Fruit fly (Drosophila melanogaster) whole organism, embryonic: ENCODE results near the gene ovm.

ENCODE experiments used
- ATbp ChIP-seq: fragments of 200-800 bp; sonication (Bioruptor generic); optimal IDR thresholded peaks from 2 replicates; lab custom pipeline; 2017; ENCODE audit warnings: missing biosample characterization, mild to moderate bottlenecking, missing genetic modification characterization, missing genetic modification reagents
- Adf1 ChIP-seq: fragments of 200-800 bp; sonication (Bioruptor generic); IDR thresholded peaks from 2 replicates; pipeline ENCODE4 v1.3.6; 2022; ENCODE audit warnings: missing biosample characterization, missing genetic modification characterization
- B-H2 ChIP-seq: fragments of 200-800 bp; sonication (Bioruptor generic); optimal IDR thresholded peaks from 2 replicates; lab custom pipeline; 2018; ENCODE audit warnings: missing biosample characterization, mild to moderate bottlenecking, missing genetic modification characterization
- Bdp1 ChIP-seq: fragments of 200-800 bp; sonication (Bioruptor generic); optimal IDR thresholded peaks from 3 replicates; lab custom pipeline; 2016; ENCODE audit warnings: missing biosample characterization, missing genetic modification characterization
- Blimp-1 ChIP-seq: fragments of 200-800 bp; sonication (Bioruptor generic); optimal IDR thresholded peaks from 3 replicates; lab custom pipeline; 2018; ENCODE audit warnings: missing biosample characterization, missing genetic modification characterization, mild to moderate bottlenecking, moderate library complexity, missing genetic modification reagents
- CG10543 ChIP-seq: fragments of 200-800 bp; sonication (Bioruptor generic); optimal IDR thresholded peaks from 3 replicates; lab custom pipeline; 2017; ENCODE audit warnings: missing biosample characterization, mild to moderate bottlenecking, missing genetic modification characterization, moderate library complexity
- CG11695 ChIP-seq: fragments of 200-800 bp; sonication (Bioruptor generic); IDR thresholded peaks from 3 replicates; pipeline ENCODE4 v1.3.6; 2022; ENCODE audit warnings: missing biosample characterization, missing genetic modification characterization
- CG12942 ChIP-seq: fragments of 200-800 bp; sonication (Bioruptor generic); optimal IDR thresholded peaks from 3 replicates; lab custom pipeline; 2016; ENCODE audit warnings: missing biosample characterization, missing genetic modification characterization
- CG13424 ChIP-seq: fragments of 200-800 bp; sonication (Bioruptor generic); optimal IDR thresholded peaks from 2 replicates; lab custom pipeline; 2019; ENCODE audit warnings: missing biosample characterization, mild to moderate bottlenecking, missing genetic modification characterization, moderate library complexity
- CG13894 ChIP-seq: fragments of 200-800 bp; sonication (Bioruptor generic); optimal IDR thresholded peaks from 3 replicates; lab custom pipeline; 2018; ENCODE audit warnings: missing biosample characterization, mild to moderate bottlenecking, missing genetic modification characterization, moderate library complexity
- CG14710 ChIP-seq: fragments of 200-800 bp; sonication (Bioruptor generic); optimal IDR thresholded peaks from 3 replicates; lab custom pipeline; 2019; ENCODE audit warnings: missing biosample characterization, mild to moderate bottlenecking, missing genetic modification characterization, moderate library complexity
- CG1602 ChIP-seq: fragments of 200-800 bp; sonication (Bioruptor generic); optimal IDR thresholded peaks from 3 replicates; lab custom pipeline; 2016; ENCODE audit warnings: missing biosample characterization, missing genetic modification characterization
- CG17328 ChIP-seq: fragments of 200-800 bp; sonication (Bioruptor generic); IDR thresholded peaks from 2 replicates; pipeline ENCODE4 v1.3.6; 2022; ENCODE audit warnings: missing biosample characterization, missing genetic modification characterization
- CG18476 ChIP-seq: fragments of 200-800 bp; sonication (Bioruptor generic); optimal IDR thresholded peaks from 2 replicates; lab custom pipeline; 2016; ENCODE audit warnings: missing biosample characterization, mild to moderate bottlenecking, missing genetic modification characterization
- CG2889 ChIP-seq: fragments of 200-800 bp; sonication (Bioruptor generic); IDR thresholded peaks from 3 replicates; pipeline ENCODE4 v1.3.6; 2022; ENCODE audit warnings: missing biosample characterization, missing genetic modification characterization
- CG43689 ChIP-seq: fragments of 200-800 bp; sonication (Bioruptor generic); IDR thresholded peaks from 2 replicates; pipeline ENCODE4 v1.3.6; 2022; ENCODE audit warnings: missing biosample characterization, missing genetic modification characterization
- CG4617 ChIP-seq: fragments of 200-800 bp; sonication (Bioruptor generic); optimal IDR thresholded peaks from 3 replicates; lab custom pipeline; 2016; ENCODE audit warnings: missing biosample characterization, missing genetic modification characterization, borderline replicate concordance
- CG4854 ChIP-seq: fragments of 200-800 bp; sonication (Bioruptor generic); optimal IDR thresholded peaks from 2 replicates; lab custom pipeline; 2016; ENCODE audit warnings: missing biosample characterization, missing genetic modification characterization, inconsistent platforms
- CG6854 ChIP-seq: fragments of 200-800 bp; sonication (Bioruptor generic); optimal IDR thresholded peaks from 3 replicates; lab custom pipeline; 2017; ENCODE audit warnings: missing biosample characterization, mild to moderate bottlenecking, missing genetic modification characterization
- CG8765 ChIP-seq: fragments of 200-800 bp; sonication (Bioruptor generic); IDR thresholded peaks from 2 replicates; pipeline ENCODE4 v1.3.6; 2022; ENCODE audit warnings: missing biosample characterization, missing genetic modification characterization
- CG8944 ChIP-seq: fragments of 200-800 bp; sonication (Bioruptor generic); optimal IDR thresholded peaks from 3 replicates; lab custom pipeline; 2016; ENCODE audit warnings: missing biosample characterization, missing genetic modification characterization
- Chrac-16 ChIP-seq: fragments of 200-800 bp; sonication (Bioruptor generic); optimal IDR thresholded peaks from 3 replicates; lab custom pipeline; 2016; ENCODE audit warnings: missing biosample characterization, missing genetic modification characterization
- Dad ChIP-seq: fragments of 200-800 bp; sonication (Bioruptor generic); optimal IDR thresholded peaks from 3 replicates; lab custom pipeline; 2016; ENCODE audit warnings: missing biosample characterization, missing genetic modification characterization
- Dip2 ChIP-seq: fragments of 200-800 bp; sonication (Bioruptor generic); IDR thresholded peaks from 2 replicates; pipeline ENCODE4 v1.3.6; 2022; ENCODE audit warnings: missing biosample characterization, missing genetic modification characterization
- Dip3 ChIP-seq: fragments of 200-800 bp; sonication (Bioruptor generic); optimal IDR thresholded peaks from 3 replicates; lab custom pipeline; 2016; ENCODE audit warnings: missing biosample characterization, missing genetic modification characterization
- Drgx ChIP-seq: fragments of 200-800 bp; sonication (Bioruptor generic); IDR thresholded peaks from 2 replicates; pipeline ENCODE4 v1.3.6; 2022; ENCODE audit warnings: missing biosample characterization, missing genetic modification characterization
- HLHmδ ChIP-seq: fragments of 200-800 bp; sonication (Bioruptor generic); optimal IDR thresholded peaks from 2 replicates; lab custom pipeline; 2018; ENCODE audit warnings: missing biosample characterization, mild to moderate bottlenecking, missing genetic modification characterization, moderate library complexity
- Hand ChIP-seq: fragments of 200-800 bp; sonication (Bioruptor generic); optimal IDR thresholded peaks from 2 replicates; lab custom pipeline; 2017; ENCODE audit warnings: mild to moderate bottlenecking, missing biosample characterization, missing genetic modification reagents, missing genetic modification characterization
- Hr51 ChIP-seq, 2 experiments: fragments of 200-800 bp; sonication (Bioruptor generic); optimal IDR thresholded peaks; 2 replicates in 1 of 2; 3 replicates in 1 of 2; lab custom pipeline; 2016 to 2018; ENCODE audit warnings: missing biosample characterization in 2 of 2, missing genetic modification characterization in 2 of 2, mild to moderate bottlenecking in 1 of 2, moderate library complexity in 1 of 2
- Myb ChIP-seq: fragments of 200-800 bp; sonication (Bioruptor generic); optimal IDR thresholded peaks from 2 replicates; lab custom pipeline; 2016; ENCODE audit warnings: missing biosample characterization, missing genetic modification characterization
- Poxn ChIP-seq: fragments of 200-800 bp; sonication (Bioruptor generic); IDR thresholded peaks from 2 replicates; pipeline ENCODE4 v1.3.6; 2022; ENCODE audit warnings: missing biosample characterization, missing genetic modification characterization
- Side ChIP-seq: fragments of 200-800 bp; sonication (Bioruptor generic); optimal IDR thresholded peaks from 2 replicates; lab custom pipeline; 2016; ENCODE audit warnings: missing biosample characterization, missing genetic modification characterization
- al ChIP-seq: fragments of 200-800 bp; sonication (Bioruptor generic); IDR thresholded peaks from 2 replicates; pipeline ENCODE4 v1.3.6; 2022; ENCODE audit warnings: missing biosample characterization, missing genetic modification characterization
- chm ChIP-seq: fragments of 200-800 bp; sonication (Bioruptor generic); IDR thresholded peaks from 2 replicates; pipeline ENCODE4 v1.3.6; 2022; ENCODE audit warnings: missing biosample characterization, missing genetic modification characterization
- ewg ChIP-seq: fragments of 200-800 bp; sonication (Bioruptor generic); optimal IDR thresholded peaks from 3 replicates; lab custom pipeline; 2017; ENCODE audit warnings: mild to moderate bottlenecking, missing biosample characterization, missing genetic modification reagents, missing genetic modification characterization
- fd3F ChIP-seq: fragments of 200-800 bp; sonication (Bioruptor generic); optimal IDR thresholded peaks from 2 replicates; lab custom pipeline; 2018; ENCODE audit warnings: missing biosample characterization, mild to moderate bottlenecking, missing genetic modification characterization, moderate library complexity
- gce ChIP-seq: fragments of 200-800 bp; sonication (Bioruptor generic); IDR thresholded peaks from 3 replicates; pipeline ENCODE4 v1.3.6; 2022; ENCODE audit warnings: missing biosample characterization, missing genetic modification characterization
- gfzf ChIP-seq: fragments of 200-800 bp; sonication (Bioruptor generic); optimal IDR thresholded peaks from 2 replicates; lab custom pipeline; 2016; ENCODE audit warnings: missing biosample characterization, mild to moderate bottlenecking, missing genetic modification characterization, moderate library complexity
- grn ChIP-seq: fragments of 200-800 bp; sonication (Bioruptor generic); optimal IDR thresholded peaks from 3 replicates; lab custom pipeline; 2017; ENCODE audit warnings: missing biosample characterization, missing genetic modification characterization
- jumu ChIP-seq: fragments of 200-800 bp; sonication (Bioruptor generic); optimal IDR thresholded peaks from 3 replicates; lab custom pipeline; 2016; ENCODE audit warnings: missing biosample characterization, missing genetic modification characterization
- maf-S ChIP-seq: fragments of 200-800 bp; sonication (Bioruptor generic); optimal IDR thresholded peaks from 2 replicates; lab custom pipeline; 2016; ENCODE audit warnings: missing biosample characterization, missing genetic modification characterization
- odd ChIP-seq: fragments of 200-800 bp; sonication (Bioruptor generic); optimal IDR thresholded peaks from 2 replicates; lab custom pipeline; 2017; ENCODE audit warnings: missing biosample characterization, mild to moderate bottlenecking, missing genetic modification characterization
- otp ChIP-seq: fragments of 200-800 bp; sonication (Bioruptor generic); IDR thresholded peaks from 3 replicates; pipeline ENCODE4, ENCODE4 v1.3.6; 2022; ENCODE audit warnings: missing biosample characterization, missing genetic modification characterization
- prd ChIP-seq, 3 experiments: fragments of >200 bp in 2 of 3; fragments of 200-800 bp in 1 of 3; sonication (Bioruptor generic) in 1 of 3; optimal IDR thresholded peaks in 2 of 3; IDR thresholded peaks in 1 of 3; 2 replicates in 2 of 3; 3 replicates in 1 of 3; pipeline versions ENCODE4 v1.3.6 to Lab custom; 2017 to 2022; ENCODE audit warnings: missing biosample characterization in 1 of 3, missing genetic modification characterization in 1 of 3
- shn ChIP-seq: fragments of 200-800 bp; sonication (Bioruptor generic); optimal IDR thresholded peaks from 3 replicates; lab custom pipeline; 2016; ENCODE audit warnings: missing biosample characterization, missing genetic modification characterization
- sisA ChIP-seq: fragments of 200-800 bp; sonication (Bioruptor generic); IDR thresholded peaks from 2 replicates; pipeline ENCODE4 v1.3.6; 2022; ENCODE audit warnings: missing biosample characterization, missing genetic modification characterization
- tio ChIP-seq: fragments of 200-800 bp; sonication (Bioruptor generic); optimal IDR thresholded peaks from 2 replicates; lab custom pipeline; 2017; ENCODE audit warnings: missing biosample characterization, missing genetic modification characterization, inconsistent platforms
- twi ChIP-seq: fragments of 200-800 bp; optimal IDR thresholded peaks from 2 replicates; lab custom pipeline; 2019; ENCODE audit warnings: missing biosample characterization, mild to moderate bottlenecking, missing genetic modification characterization, moderate library complexity
- z ChIP-seq: fragments of 200-800 bp; sonication (Bioruptor generic); IDR thresholded peaks from 3 replicates; pipeline ENCODE4 v1.3.6; 2022; ENCODE audit warnings: missing biosample characterization, missing genetic modification characterization
- zen2 ChIP-seq: fragments of 200-800 bp; sonication (Bioruptor generic); IDR thresholded peaks from 3 replicates; pipeline ENCODE4 v1.3.6; 2022; ENCODE audit warnings: missing biosample characterization, missing genetic modification characterization; ENCODE audit not compliant: partially characterized antibody

ovm gene

DNA sequence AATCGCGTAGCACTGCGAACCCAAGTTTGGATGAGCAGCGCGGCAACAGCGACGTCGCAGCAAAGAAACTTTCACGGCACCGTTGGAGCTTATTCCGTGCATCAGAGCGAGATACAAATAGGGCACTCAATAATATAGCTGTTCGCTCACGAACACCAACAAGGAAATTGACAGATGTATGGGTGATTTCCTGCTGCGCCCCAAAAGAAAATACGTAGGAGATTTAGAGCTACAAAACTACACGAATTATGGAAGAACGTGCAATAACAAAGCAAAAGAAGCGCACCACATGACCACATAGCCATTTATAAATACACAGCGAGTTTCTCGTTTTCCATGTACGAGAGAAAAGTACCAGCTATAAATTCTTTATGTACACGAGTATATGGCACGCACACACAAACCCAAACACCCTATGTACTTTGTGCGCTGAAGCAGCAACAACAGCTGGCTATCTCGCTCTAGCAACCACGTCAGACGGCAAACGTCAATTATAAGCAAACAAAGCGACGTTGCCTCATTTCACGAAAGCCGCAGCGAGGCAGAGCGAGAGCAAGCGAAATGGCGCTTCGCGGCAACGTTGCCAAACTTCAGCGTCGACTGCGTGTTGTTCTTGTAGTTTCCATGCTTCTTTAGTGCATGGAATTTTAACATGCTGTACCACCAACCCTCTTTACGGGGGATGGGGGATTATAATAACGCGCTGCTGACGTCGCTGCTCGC lies 20.8 kb upstream of the ovm start (continued):
- TF ChIP-seq z (GFP tag; lab: Robert Waterston, UW) (no peak), chm (GFP tag; lab: Robert Waterston, UW) (no peak), jumu (GFP tag; lab: Kevin White, UChicago) (no peak), fd3F (GFP tag; lab: Kevin White, UChicago) (no peak), Side (GFP tag; lab: Kevin White, UChicago) (peak; percentile 14), CG13894 (peak; percentile 63), Dip3 (GFP tag; lab: Kevin White, UChicago) (no peak), Myb (GFP tag; lab: Kevin White, UChicago) (peak; percentile 8), CG6854 (GFP tag; lab: Kevin White, UChicago) (peak; percentile 55), sisA (GFP tag; lab: Robert Waterston, UW) (no peak), B-H2 (peak; percentile 89), CG13424 (tag; lab: Kevin White, UChicago) (no peak), CG4854 (GFP tag; lab: Kevin White, UChicago) (no peak), odd (GFP tag; lab: Kevin White, UChicago) (peak; percentile 42), HLHmδ (GFP tag; lab: Kevin White, UChicago) (peak; percentile 76), CG43689 (GFP tag; lab: Robert Waterston, UW) (no peak), maf-S (no peak), prd (optimal IDR thresholded peaks at IDR 0.05; lab: Kevin White, UChicago) (no peak), prd (GFP tag; IDR thresholded peaks at IDR 0.05; lab: Robert Waterston, UW) (no peak), CG10543 (GFP tag; lab: Kevin White, UChicago) (peak; percentile 94), CG4617 (GFP tag; lab: Kevin White, UChicago) (no peak), grn (GFP tag; lab: Kevin White, UChicago) (no peak), Adf1 (GFP tag; lab: Robert Waterston, UW) (no peak), al (GFP tag; lab: Robert Waterston, UW) (no peak), CG11695 (GFP tag; lab: Robert Waterston, UW) (no peak), shn (GFP tag; lab: Kevin White, UChicago) (no peak), Hand (GFP tag; lab: Kevin White, UChicago) (no peak), gce (GFP tag; lab: Robert Waterston, UW) (no peak), tio (GFP tag; lab: Kevin White, UChicago) (no peak), CG17328 (GFP tag; lab: Robert Waterston, UW) (no peak), Poxn (GFP tag; lab: Robert Waterston, UW) (no peak), otp (GFP tag; lab: Robert Waterston, UW) (no peak), gfzf (no peak), CG8765 (GFP tag; lab: Robert Waterston, UW) (no peak), CG18476 (GFP tag; lab: Kevin White, UChicago) (no peak), Drgx (GFP tag; lab: Robert Waterston, UW) (no peak), twi (tag; lab: Kevin White, UChicago) (peak; percentile 55), CG1602 (no peak), Dip2 (GFP tag; lab: Robert Waterston, UW) (no peak), Hr51 (GFP tag; optimal IDR thresholded peaks at IDR 0.05; lab: Kevin White, UChicago) (peak; percentile 36 to 71), Chrac-16 (GFP tag; lab: Kevin White, UChicago) (no peak), CG8944 (no peak), CG2889 (GFP tag; lab: Robert Waterston, UW) (no peak), Blimp-1 (GFP tag; lab: Kevin White, UChicago) (no peak), Bdp1 (GFP tag; lab: Kevin White, UChicago) (no peak), Dad (GFP tag; lab: Kevin White, UChicago) (no peak), ewg (GFP tag; lab: Kevin White, UChicago) (no peak), zen2 (GFP tag; lab: Robert Waterston, UW) (no peak), ATbp (GFP tag; lab: Kevin White, UChicago) (no peak), CG14710 (tag; lab: Kevin White, UChicago) (no peak), CG12942 (GFP tag; lab: Kevin White, UChicago) (peak; percentile 1)
